Worm (Caenorhabditis elegans): ENCODE measurements around the gene srt-47.

ce11 chrIV:15011169-15011568 is 42.0 kb downstream of the srt-47 start:
- TF ChIP-seq flt-1 (GFP tag; IDR thresholded peaks at IDR 0.05) = no peak
- no peak for TF ChIP-seq med-1 (GFP tag; optimal IDR thresholded peaks at IDR 0.05; ENCODE audit: insufficient read depth)
- no peak for TF ChIP-seq tab-1 (GFP tag; IDR thresholded peaks at IDR 0.05)
